Fruit fly (Drosophila melanogaster): ENCODE results near the gene AhcyL1.

Gene AhcyL1

DNA sequence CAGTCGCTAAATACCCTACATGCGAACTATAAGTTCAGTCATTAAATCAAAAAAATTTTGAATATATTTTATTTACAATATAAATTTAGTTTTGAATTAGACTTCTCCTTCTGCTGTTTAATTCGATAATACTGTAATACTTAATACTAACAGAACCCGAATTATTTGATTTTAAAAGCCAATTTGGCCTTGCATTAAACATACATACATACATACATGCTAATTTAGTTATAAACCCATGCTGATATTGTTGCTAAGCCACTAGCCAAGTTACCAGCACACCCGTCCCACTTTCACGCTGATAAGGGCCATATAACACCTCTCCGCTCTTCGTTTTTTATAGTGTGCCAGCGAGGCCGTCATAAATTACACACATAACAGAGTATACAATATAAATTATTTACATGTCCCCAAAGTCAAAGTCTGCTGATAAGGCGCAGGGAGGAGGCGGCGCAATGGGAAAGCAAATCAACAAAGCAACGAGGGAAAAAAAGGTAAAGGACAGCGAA lies 27.0 kb upstream of the AhcyL1 start (continued):
- TF ChIP-seq CG7368 (GFP tag; optimal IDR thresholded peaks at IDR 0.05) (no peak), dac (GFP tag; optimal IDR thresholded peaks at IDR 0.05) (peak; percentile 26), Sox15 (GFP tag; optimal IDR thresholded peaks at IDR 0.05) (no peak), Smox (GFP tag; optimal IDR thresholded peaks at IDR 0.05) (no peak), ss (GFP tag; optimal IDR thresholded peaks at IDR 0.05) (peak; percentile 60 to 79), cyc (GFP tag; optimal IDR thresholded peaks at IDR 0.05) (peak; percentile 5), CG8119 (GFP tag; IDR thresholded peaks at IDR 0.05) (no peak), Gug (GFP tag; IDR thresholded peaks at IDR 0.05) (no peak), Eip93F (GFP tag; optimal IDR thresholded peaks at IDR 0.05) (no peak), Blimp-1 (GFP tag; optimal IDR thresholded peaks at IDR 0.05) (peak; percentile 34), topi (GFP tag; optimal IDR thresholded peaks at IDR 0.05) (peak; percentile 4), Met (GFP tag; optimal IDR thresholded peaks at IDR 0.05) (peak; percentile 40), dsx (GFP tag; optimal IDR thresholded peaks at IDR 0.05; ENCODE audit: poor library complexity, severe bottlenecking) (peak; percentile 24), OdsH (GFP tag; optimal IDR thresholded peaks at IDR 0.05) (no peak), Eip78C (GFP tag) (peak; percentile 84), net (GFP tag; optimal IDR thresholded peaks at IDR 0.05) (no peak), Ets21C (GFP tag; optimal IDR thresholded peaks at IDR 0.05) (no peak), fkh (GFP tag; optimal IDR thresholded peaks at IDR 0.05) (peak; percentile 95), CG6792 (GFP tag; optimal IDR thresholded peaks at IDR 0.05) (peak; percentile 2), Sox102F (GFP tag; optimal IDR thresholded peaks at IDR 0.05) (peak; percentile 39), spab (GFP tag; optimal IDR thresholded peaks at IDR 0.05) (peak; percentile 45), Ets96B (tag; optimal IDR thresholded peaks at IDR 0.05) (peak; percentile 45), CG31627 (GFP tag; optimal IDR thresholded peaks at IDR 0.05) (no peak), fd85E (GFP tag; optimal IDR thresholded peaks at IDR 0.05) (no peak), CG6854 (GFP tag; optimal IDR thresholded peaks at IDR 0.05) (peak; percentile 60), CG10669 (GFP tag; optimal IDR thresholded peaks at IDR 0.05) (peak; percentile 34), CG6276 (GFP tag; optimal IDR thresholded peaks at IDR 0.05) (peak; percentile 47), CG11902 (GFP tag; optimal IDR thresholded peaks at IDR 0.05) (peak; percentile 28), salr (GFP tag; optimal IDR thresholded peaks at IDR 0.05) (peak; percentile 26 to 46), CG1621 (tag; optimal IDR thresholded peaks at IDR 0.05) (peak; percentile 50)

DNA sequence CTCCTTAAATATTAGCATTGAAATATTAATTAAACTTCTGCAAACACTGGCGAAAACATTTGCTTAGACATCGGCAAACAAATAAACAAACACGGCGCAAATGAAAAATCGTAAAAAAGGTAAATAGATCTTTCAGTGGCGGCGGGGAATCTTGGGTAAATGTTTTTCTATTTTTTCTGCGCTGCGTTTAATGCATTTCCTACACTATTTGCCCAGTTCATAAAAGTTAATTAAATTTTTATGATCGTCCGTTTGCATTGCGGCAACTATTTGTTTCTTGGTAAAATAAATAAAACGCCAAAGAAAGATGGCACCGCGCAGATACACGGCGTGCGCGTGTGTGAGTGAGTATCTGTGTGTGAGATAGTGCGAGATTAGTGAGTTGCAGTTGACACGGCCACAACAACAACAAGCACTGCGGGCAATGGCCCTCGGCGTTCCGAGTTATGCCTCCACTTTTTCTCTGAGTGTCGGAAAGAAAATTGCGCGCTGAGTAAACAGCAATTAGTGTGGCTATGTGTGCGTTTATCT lies 26.4 kb upstream of the AhcyL1 start:
- TF ChIP-seq net (GFP tag; optimal IDR thresholded peaks at IDR 0.05) (peak; percentile 18), CG6276 (GFP tag; optimal IDR thresholded peaks at IDR 0.05) (peak; percentile 38), dac (GFP tag; optimal IDR thresholded peaks at IDR 0.05) (no peak), Gug (GFP tag; IDR thresholded peaks at IDR 0.05) (peak; percentile 27; the same call in 1 of the 2 replicates), CG6163 (GFP tag; IDR thresholded peaks at IDR 0.05) (peak; percentile 29; the same call in 2 of the 3 replicates), CG8632 (GFP tag; optimal IDR thresholded peaks at IDR 0.05) (no peak), topi (GFP tag; optimal IDR thresholded peaks at IDR 0.05) (no peak), CG6792 (GFP tag; optimal IDR thresholded peaks at IDR 0.05) (no peak), CG8119 (GFP tag; IDR thresholded peaks at IDR 0.05) (peak; percentile 20; the same call in 1 of the 3 replicates), Hr4 (GFP tag; optimal IDR thresholded peaks at IDR 0.05) (peak; percentile 31), Sox102F (GFP tag; optimal IDR thresholded peaks at IDR 0.05) (no peak), Eip78C (GFP tag) (peak; percentile 72), Blimp-1 (GFP tag; optimal IDR thresholded peaks at IDR 0.05) (no peak), CG31627 (GFP tag; optimal IDR thresholded peaks at IDR 0.05) (peak; percentile 22), CG1621 (tag; optimal IDR thresholded peaks at IDR 0.05) (no peak), fd85E (GFP tag; optimal IDR thresholded peaks at IDR 0.05) (no peak), CG3032 (tag; optimal IDR thresholded peaks at IDR 0.05) (no peak), Hr39 (GFP tag; optimal IDR thresholded peaks at IDR 0.05) (peak; percentile 27), Ets21C (GFP tag; optimal IDR thresholded peaks at IDR 0.05) (no peak), acj6 (GFP tag; optimal IDR thresholded peaks at IDR 0.05) (no peak), Hr38 (GFP tag; optimal IDR thresholded peaks at IDR 0.05) (no peak), CG11762 (GFP tag; optimal IDR thresholded peaks at IDR 0.05; ENCODE audit: insufficient read depth) (no peak), CG10669 (GFP tag; optimal IDR thresholded peaks at IDR 0.05) (no peak), OdsH (GFP tag; optimal IDR thresholded peaks at IDR 0.05) (no peak), spab (GFP tag; optimal IDR thresholded peaks at IDR 0.05) (no peak), fkh (GFP tag; optimal IDR thresholded peaks at IDR 0.05) (peak; percentile 97), CG32006 (GFP tag; optimal IDR thresholded peaks at IDR 0.05) (peak; percentile 2), fd59A (GFP tag; optimal IDR thresholded peaks at IDR 0.05) (no peak)

Data from whole organism, prepupa.